Fruit fly (Drosophila melanogaster) whole organism, pupa: Measurements from ENCODE around the gene CG4884.
"Not testable (repeated sequence)": the region's sequence is repeated elsewhere in the genome, so short reads cannot be mapped to it uniquely, and the experiment has no call there.

Experiments used
- CG10348 ChIP-seq: fragments of 200-800 bp; sonication (Bioruptor generic); IDR thresholded peaks from 2 replicates; pipeline ENCODE4 v1.3.6; 2022; ENCODE audit warnings: missing biosample characterization, missing genetic modification characterization
- CG12605 ChIP-seq: fragments of 200-800 bp; sonication (Bioruptor generic); IDR thresholded peaks from 2 replicates; pipeline ENCODE4 v1.3.6; 2022; ENCODE audit warnings: missing biosample characterization, missing genetic modification characterization
- CG13204 ChIP-seq: fragments of 200-800 bp; sonication (Bioruptor generic); optimal IDR thresholded peaks from 2 replicates; lab custom pipeline; 2018; ENCODE audit warnings: missing biosample characterization, mild to moderate bottlenecking, missing genetic modification characterization, moderate library complexity
- CG14655 ChIP-seq: fragments of 200-800 bp; sonication (Bioruptor generic); optimal IDR thresholded peaks from 3 replicates; lab custom pipeline; 2017; ENCODE audit warnings: mild to moderate bottlenecking, missing biosample characterization, missing genetic modification reagents, missing genetic modification characterization
- CG15710 ChIP-seq: fragments of 200-800 bp; sonication (Bioruptor generic); optimal IDR thresholded peaks from 2 replicates; lab custom pipeline; 2018; ENCODE audit warnings: missing biosample characterization, mild to moderate bottlenecking, missing genetic modification characterization, moderate library complexity
- CG17806 ChIP-seq: fragments of 200-800 bp; sonication (Bioruptor generic); optimal IDR thresholded peaks from 2 replicates; lab custom pipeline; 2018; ENCODE audit warnings: missing biosample characterization, mild to moderate bottlenecking, missing genetic modification characterization, moderate library complexity
- CG32121 ChIP-seq: fragments of 200-800 bp; sonication (Bioruptor generic); IDR thresholded peaks from 2 replicates; pipeline ENCODE4 v1.3.6; 2022; ENCODE audit warnings: missing biosample characterization, missing genetic modification characterization
- CG34367 ChIP-seq: fragments of 200-800 bp; sonication (Bioruptor generic); optimal IDR thresholded peaks from 2 replicates; lab custom pipeline; 2018; ENCODE audit warnings: missing biosample characterization, mild to moderate bottlenecking, missing genetic modification characterization
- CG4496 ChIP-seq: fragments of 200-800 bp; sonication (Bioruptor generic); IDR thresholded peaks from 3 replicates; pipeline ENCODE4 v1.3.6; 2022; ENCODE audit warnings: missing biosample characterization, missing genetic modification characterization
- CG8159 ChIP-seq: fragments of 200-800 bp; sonication (Bioruptor generic); optimal IDR thresholded peaks from 3 replicates; lab custom pipeline; 2018; ENCODE audit warnings: missing biosample characterization, mild to moderate bottlenecking, missing genetic modification characterization, moderate library complexity
- CG8301 ChIP-seq: fragments of 200-800 bp; sonication (Bioruptor generic); optimal IDR thresholded peaks from 2 replicates; lab custom pipeline; 2018; ENCODE audit warnings: missing biosample characterization, mild to moderate bottlenecking, missing genetic modification characterization
- CG9948 ChIP-seq: fragments of 200-800 bp; sonication (Bioruptor generic); optimal IDR thresholded peaks from 2 replicates; lab custom pipeline; 2018; ENCODE audit warnings: missing biosample characterization, mild to moderate bottlenecking, missing genetic modification characterization, moderate library complexity
- D1 ChIP-seq: fragments of 200-800 bp; sonication (Bioruptor generic); optimal IDR thresholded peaks from 2 replicates; lab custom pipeline; 2018; ENCODE audit warnings: missing biosample characterization, mild to moderate bottlenecking, missing genetic modification characterization, moderate library complexity
- EcR ChIP-seq: fragments of 200-800 bp; sonication (Bioruptor generic); optimal IDR thresholded peaks from 3 replicates; lab custom pipeline; 2019; ENCODE audit warnings: missing biosample characterization, missing genetic modification characterization, mild to moderate bottlenecking, moderate library complexity, missing genetic modification reagents
- Ets98B ChIP-seq: fragments of 200-800 bp; sonication (Bioruptor generic); IDR thresholded peaks from 2 replicates; pipeline ENCODE4 v1.3.6; 2022; ENCODE audit warnings: missing biosample characterization, missing genetic modification characterization
- Pif1A ChIP-seq: fragments of 200-800 bp; sonication (Bioruptor generic); optimal IDR thresholded peaks from 3 replicates; lab custom pipeline; 2016; ENCODE audit warnings: missing biosample characterization, missing genetic modification characterization
- Pif1B ChIP-seq: fragments of 200-800 bp; sonication (Bioruptor generic); optimal IDR thresholded peaks from 3 replicates; lab custom pipeline; 2016; ENCODE audit warnings: missing biosample characterization, missing genetic modification characterization
- Snoo ChIP-seq: fragments of 200-800 bp; sonication (Bioruptor generic); optimal IDR thresholded peaks from 3 replicates; lab custom pipeline; 2017; ENCODE audit warnings: missing biosample characterization, mild to moderate bottlenecking, missing genetic modification characterization, inconsistent platforms
- fd96Ca ChIP-seq: fragments of 200-800 bp; sonication (Bioruptor generic); IDR thresholded peaks from 3 replicates; pipeline ENCODE4 v1.3.6; 2022; ENCODE audit warnings: missing biosample characterization, missing genetic modification characterization
- gl ChIP-seq: fragments of 200-800 bp; sonication (Bioruptor generic); optimal IDR thresholded peaks from 2 replicates; lab custom pipeline; 2018; ENCODE audit warnings: missing biosample characterization, mild to moderate bottlenecking, missing genetic modification characterization
- rn ChIP-seq: fragments of 200-800 bp; sonication (Bioruptor generic); IDR thresholded peaks from 2 replicates; pipeline ENCODE4 v1.3.6; 2022; ENCODE audit warnings: missing biosample characterization, missing genetic modification characterization

CG4884 gene

DNA sequence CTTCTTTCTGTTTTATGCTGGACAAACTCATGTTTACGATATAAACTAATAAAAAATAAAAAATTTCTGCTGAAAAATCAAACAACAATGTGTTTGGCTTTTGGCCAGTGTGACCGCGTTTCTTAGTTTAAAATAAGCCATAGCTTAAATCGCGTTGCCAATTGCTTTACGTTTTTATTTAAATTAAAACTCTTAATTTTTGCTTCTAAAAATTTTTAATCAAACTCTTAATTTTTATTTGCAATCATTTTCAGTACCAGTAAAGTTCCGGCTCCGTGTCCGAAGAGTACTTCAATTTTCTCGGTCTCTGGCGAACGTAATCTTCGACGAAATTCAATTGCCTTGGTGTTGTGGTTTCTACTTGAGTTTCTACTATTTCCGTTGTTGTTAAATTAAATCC, at the start of gene CG4884, which contains the start of gene CG42487:
CG4884 (minus strand) TSS at position 101 of the 400 bp plus-strand sequence.
CG42487 (minus strand) TSS at position 101 of the 400 bp plus-strand sequence.
- not testable (repeated sequence) for TF ChIP-seq CG17806 (tag; lab: Kevin White, UChicago); CG15710 (tag; lab: Kevin White, UChicago); rn (GFP tag; lab: Robert Waterston, UW)

DNA sequence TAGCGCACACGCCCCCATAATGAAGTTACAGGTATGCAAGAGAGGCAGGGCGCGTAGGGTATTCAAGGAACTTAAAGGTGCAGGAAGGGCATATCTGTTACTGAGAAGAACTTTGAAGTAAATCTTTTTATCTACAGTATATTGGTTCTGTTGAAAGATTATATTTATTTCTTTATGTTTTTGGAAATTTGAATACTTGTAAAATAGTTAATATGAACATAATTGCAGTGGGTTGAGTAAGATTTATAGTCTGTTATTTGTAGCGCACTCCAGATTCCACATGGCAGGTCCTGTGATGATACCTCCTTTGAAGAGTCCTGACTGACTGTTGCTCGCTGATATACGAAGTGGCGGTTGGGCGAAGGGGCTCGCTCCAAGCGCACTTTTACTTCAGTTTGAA, 45.0 kb upstream of the CG4884 start:
- TF ChIP-seq Pif1B (GFP tag; lab: Kevin White, UChicago) (no peak), CG17806 (tag; lab: Kevin White, UChicago) (no peak), CG8159 (tag; lab: Kevin White, UChicago) (peak; percentile 7), EcR (no peak)

DNA sequence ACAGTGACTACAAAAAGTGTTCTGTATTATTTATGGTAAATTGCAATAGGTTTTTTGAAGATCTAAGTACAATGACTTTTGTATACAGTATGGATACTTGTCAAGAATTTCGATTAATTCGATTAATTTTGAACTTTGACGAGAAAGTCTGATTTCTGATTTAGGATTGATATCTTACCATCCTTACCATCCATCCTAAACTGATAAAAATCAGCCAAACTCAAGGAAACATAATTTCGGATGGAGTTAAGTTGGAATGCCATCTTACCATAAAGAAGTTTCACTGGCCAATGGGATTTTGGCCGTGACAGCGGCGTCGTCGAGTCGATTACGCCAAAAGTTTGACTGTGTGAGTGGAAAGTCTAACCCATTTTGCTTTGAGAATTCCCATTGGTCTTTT, 31.6 kb upstream of the CG4884 start, which contains the start of gene CG4815:
CG4815 (minus strand) TSS at position 101 of the 400 bp plus-strand sequence.
- TF ChIP-seq CG8301 = no peak
- TF ChIP-seq CG15710 (tag; lab: Kevin White, UChicago) = no peak
- TF ChIP-seq CG14655 (GFP tag; lab: Kevin White, UChicago) = no peak
- no peak for TF ChIP-seq Pif1A (GFP tag; lab: Kevin White, UChicago)
- no peak for TF ChIP-seq CG17806 (tag; lab: Kevin White, UChicago)
- no peak for TF ChIP-seq Pif1B (GFP tag; lab: Kevin White, UChicago)
- no peak for TF ChIP-seq CG4496 (GFP tag; lab: Robert Waterston, UW)
- TF ChIP-seq CG8159 (tag; lab: Kevin White, UChicago) = no peak
- no peak for TF ChIP-seq fd96Ca (GFP tag; lab: Robert Waterston, UW)

DNA sequence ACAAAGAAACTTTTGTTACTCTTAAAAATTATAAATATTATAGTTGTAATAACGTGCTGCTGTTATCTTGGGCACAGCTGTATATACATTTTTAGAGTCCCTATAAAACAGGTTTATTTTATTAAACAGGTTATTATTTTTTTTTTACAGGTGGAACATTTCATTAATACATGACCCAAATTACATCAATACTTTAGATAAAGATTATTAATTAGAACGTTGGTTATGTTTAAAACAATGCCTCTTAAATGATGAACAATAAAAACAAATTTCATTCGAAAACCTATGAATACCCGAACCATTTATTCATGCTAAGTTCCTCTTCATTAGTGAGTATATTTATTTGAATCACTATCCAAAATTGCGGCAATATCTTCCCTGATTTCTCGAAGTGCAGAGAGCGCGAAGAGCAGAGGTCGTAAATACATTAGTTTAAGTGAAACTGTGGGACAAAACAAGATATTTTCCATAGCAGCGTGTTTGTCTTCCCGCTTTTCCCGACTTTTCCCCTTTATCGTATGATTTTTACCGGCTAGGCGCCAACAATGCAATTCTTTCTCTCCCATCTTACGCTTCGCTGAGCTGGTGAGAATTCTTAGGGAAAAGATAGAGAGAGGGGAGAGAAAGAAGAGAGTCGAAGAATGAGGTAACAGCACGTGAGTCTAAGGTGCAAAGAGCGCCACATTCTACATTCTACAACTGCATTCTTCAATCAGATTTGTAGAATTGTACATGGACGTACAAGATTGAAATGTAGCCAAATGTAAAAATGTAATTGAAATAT, 29.8 kb upstream of the CG4884 start:
- TF ChIP-seq D1 (tag; lab: Kevin White, UChicago) = no peak
- no peak for TF ChIP-seq Snoo (tag; lab: Kevin White, UChicago)
- peak; percentile 38 for TF ChIP-seq CG8159 (tag; lab: Kevin White, UChicago)
- TF ChIP-seq CG8301 = peak; percentile 52
- TF ChIP-seq CG17806 (tag; lab: Kevin White, UChicago) = peak; percentile 9
- TF ChIP-seq CG14655 (GFP tag; lab: Kevin White, UChicago) = peak; percentile 76
- TF ChIP-seq Ets98B (GFP tag; lab: Robert Waterston, UW) = peak; percentile 57
- no peak for TF ChIP-seq EcR
- peak; percentile 70 for TF ChIP-seq CG32121 (GFP tag; lab: Robert Waterston, UW)
- no peak for TF ChIP-seq Pif1A (GFP tag; lab: Kevin White, UChicago)
- TF ChIP-seq CG15710 (tag; lab: Kevin White, UChicago) = no peak
- TF ChIP-seq Pif1B (GFP tag; lab: Kevin White, UChicago) = no peak
- TF ChIP-seq CG9948 (tag; lab: Kevin White, UChicago) = peak; percentile 33
- no peak for TF ChIP-seq CG12605 (GFP tag; lab: Robert Waterston, UW)
- 0 out of 2 replicates have a peak, but pooled peaks have one; percentile 33 for TF ChIP-seq rn (GFP tag; lab: Robert Waterston, UW)
- no peak for TF ChIP-seq CG13204 (GFP tag; lab: Kevin White, UChicago)
- no peak for TF ChIP-seq gl (tag; lab: Kevin White, UChicago)
- TF ChIP-seq fd96Ca (GFP tag; lab: Robert Waterston, UW) = peak; percentile 74
- peak; percentile 61; the same call in 2 of the 3 replicates for TF ChIP-seq CG4496 (GFP tag; lab: Robert Waterston, UW)
- peak; percentile 24 for TF ChIP-seq CG34367 (tag; lab: Kevin White, UChicago)
- TF ChIP-seq CG10348 (GFP tag; lab: Robert Waterston, UW) = peak; percentile 50; the same call in 1 of the 2 replicates

DNA sequence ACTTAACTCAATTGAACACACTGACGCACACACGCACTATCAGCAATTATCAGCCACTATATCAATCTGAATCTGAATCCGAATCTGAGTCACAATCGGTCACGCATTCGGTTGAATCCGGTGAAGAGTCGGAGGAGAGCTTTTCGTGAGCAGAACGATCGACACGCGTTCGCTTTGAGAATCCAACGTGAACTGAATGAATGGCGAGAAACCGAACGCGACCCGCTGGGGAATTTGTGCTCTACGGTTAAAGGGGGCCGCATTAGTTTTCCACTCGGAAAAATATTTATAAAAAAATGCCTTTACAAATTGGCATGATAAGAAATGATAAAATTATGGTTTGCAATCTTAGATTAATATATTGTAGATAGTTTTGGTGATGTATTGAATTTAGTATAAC, 29.1 kb upstream of the CG4884 start, which contains the start of gene betaTub97EF:
betaTub97EF (minus strand) TSS at position 196 of the 400 bp plus-strand sequence.
- TF ChIP-seq Pif1A (GFP tag; lab: Kevin White, UChicago) = no peak
- TF ChIP-seq CG32121 (GFP tag; lab: Robert Waterston, UW) = peak; percentile 45
- TF ChIP-seq CG15710 (tag; lab: Kevin White, UChicago) = peak; percentile 12
- TF ChIP-seq CG12605 (GFP tag; lab: Robert Waterston, UW) = peak; percentile 51
- peak; percentile 76 for TF ChIP-seq CG4496 (GFP tag; lab: Robert Waterston, UW)

DNA sequence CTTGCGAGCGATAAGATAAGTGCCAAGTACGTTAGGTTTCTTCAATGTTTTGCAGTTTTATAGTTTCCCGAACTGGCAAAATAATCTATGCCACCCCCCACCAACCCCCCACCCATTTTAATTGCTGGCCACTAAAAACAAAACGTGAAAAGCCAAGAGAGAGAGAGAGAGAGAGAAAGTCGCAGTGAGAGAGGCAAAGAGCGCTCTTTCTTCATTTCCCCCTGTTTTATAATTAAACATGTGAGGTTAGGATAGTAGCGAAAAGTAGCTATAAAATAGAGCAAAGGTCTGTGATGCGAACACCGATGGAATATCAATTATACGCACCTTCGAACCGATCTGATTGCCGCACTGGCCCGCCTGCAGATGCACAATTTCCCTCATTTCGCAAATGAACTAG, 28.7 kb upstream of the CG4884 start:
- TF ChIP-seq gl (tag; lab: Kevin White, UChicago) = no peak
- TF ChIP-seq Ets98B (GFP tag; lab: Robert Waterston, UW) = no peak
- no peak for TF ChIP-seq CG8301
- TF ChIP-seq, all 21 proteins: peak for 0
